Worm (Caenorhabditis elegans) whole organism, mixed stage, embryonic: ENCODE results near the gene K09C8.8.

Experiments
- ces-1 ChIP-seq: fragments of 150-350 bp; optimal IDR thresholded peaks from 2 replicates; lab custom pipeline; 2014; ENCODE audit warnings: missing biosample characterization, missing genetic modification reagents, missing genetic modification characterization
- elt-3 ChIP-seq: fragments of 150-350 bp; optimal IDR thresholded peaks from 2 replicates; lab custom pipeline; 2014; ENCODE audit warnings: missing biosample characterization, missing genetic modification characterization
- hlh-1 ChIP-seq: fragments of 150-350 bp; optimal IDR thresholded peaks from 2 replicates; lab custom pipeline; 2014; ENCODE audit warnings: missing biosample characterization, missing genetic modification reagents, missing genetic modification characterization
- lsy-2 ChIP-seq: fragments of 150-350 bp; optimal IDR thresholded peaks from 2 replicates; lab custom pipeline; 2014; ENCODE audit warnings: missing biosample characterization, missing genetic modification characterization
- mab-5 ChIP-seq: fragments of 150-350 bp; optimal IDR thresholded peaks from 2 replicates; lab custom pipeline; 2014; ENCODE audit warnings: missing biosample characterization, missing genetic modification characterization
- nhr-28 ChIP-seq: fragments of 150-350 bp; optimal IDR thresholded peaks from 2 replicates; lab custom pipeline; 2014; ENCODE audit warnings: missing biosample characterization, missing genetic modification characterization
- snpc-4 ChIP-seq: fragments of 150-350 bp; optimal IDR thresholded peaks from 2 replicates; lab custom pipeline; 2014; ENCODE audit warnings: missing biosample characterization, missing genetic modification characterization
- unc-62 ChIP-seq: fragments of 150-350 bp; optimal IDR thresholded peaks from 2 replicates; lab custom pipeline; 2014; ENCODE audit warnings: missing biosample characterization, missing genetic modification reagents, missing genetic modification characterization
- ztf-11 ChIP-seq: fragments of 150-350 bp; optimal IDR thresholded peaks from 2 replicates; lab custom pipeline; 2014; ENCODE audit warnings: missing biosample characterization, missing genetic modification characterization

DNA sequence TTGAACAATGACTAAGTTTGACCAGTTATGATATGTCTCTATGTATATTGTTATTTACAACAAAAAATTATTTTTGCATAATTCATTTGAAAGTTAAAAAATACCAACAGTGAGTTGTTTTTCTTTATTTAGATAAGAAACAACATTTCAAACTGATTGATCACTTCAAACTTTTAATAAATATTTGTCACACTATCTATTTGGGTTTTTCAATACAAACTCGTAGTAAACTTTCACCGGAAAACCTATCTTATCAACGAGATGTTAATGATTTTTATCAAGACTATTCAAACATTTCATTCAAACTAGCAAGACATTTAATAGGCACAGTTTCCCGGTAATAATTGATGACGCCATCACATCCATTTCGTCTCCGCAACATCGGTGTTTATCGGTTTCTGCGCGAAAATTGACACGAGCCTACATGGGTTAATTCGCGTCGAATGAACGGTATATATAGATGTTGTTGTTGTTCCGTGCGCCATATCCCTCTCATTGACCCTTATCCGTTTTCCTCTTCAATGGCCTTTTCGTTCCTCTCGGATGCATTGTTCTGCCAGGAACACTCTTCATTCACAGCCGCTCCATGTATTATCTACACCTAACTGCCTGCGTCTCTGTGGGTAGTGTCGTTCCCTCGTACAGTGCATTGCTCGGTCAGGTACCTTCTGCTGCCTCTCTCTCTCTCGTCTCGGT is 19.6 kb downstream of the K09C8.8 start:
- TF ChIP-seq ces-1 = no peak
- no peak for TF ChIP-seq nhr-28 (tag; lab: Kevin White, UChicago)
- no peak for TF ChIP-seq mab-5
- no peak for TF ChIP-seq lsy-2 (tag; lab: Kevin White, UChicago)
- TF ChIP-seq ztf-11 (tag; lab: Kevin White, UChicago) = no peak
- TF ChIP-seq unc-62 (GFP tag; lab: Kevin White, UChicago) = peak; percentile 8
- TF ChIP-seq hlh-1 (tag; lab: Kevin White, UChicago) = no peak
- no peak for TF ChIP-seq snpc-4
- peak; percentile 25 for TF ChIP-seq elt-3
